Worm (Caenorhabditis elegans) whole organism, L2 larva: Measurements from ENCODE around the gene pkc-2.
A peak's percentile ranks its signal among the peaks of the same experiment; 100 is the strongest.

ENCODE experiments used
- C34F6.9 ChIP-seq: fragments of 150-350 bp; optimal IDR thresholded peaks from 2 replicates; lab custom pipeline; 2014; ENCODE audit warnings: missing biosample characterization, missing genetic modification characterization
- F13H6.1 ChIP-seq: sonication (generic microtip); optimal IDR thresholded peaks from 2 replicates; lab custom pipeline; 2016; ENCODE audit warnings: missing genetic modification characterization, missing compliant biosample characterization
- R02D3.7 ChIP-seq: fragments of 150-350 bp; optimal IDR thresholded peaks from 2 replicates; lab custom pipeline; 2014; ENCODE audit warnings: missing biosample characterization, missing genetic modification characterization
- Y55F3AM.14 ChIP-seq: fragments of 200-800 bp; sonication (Bioruptor generic); optimal IDR thresholded peaks from 2 replicates; lab custom pipeline; 2018; ENCODE audit warnings: mild to moderate bottlenecking, missing genetic modification characterization, missing compliant biosample characterization
- ZK546.5 ChIP-seq: sonication (generic microtip); optimal IDR thresholded peaks from 2 replicates; lab custom pipeline; 2017; ENCODE audit warnings: missing biosample characterization, missing genetic modification characterization
- alr-1 ChIP-seq: fragments of 150-350 bp; optimal IDR thresholded peaks from 2 replicates; lab custom pipeline; 2014; ENCODE audit warnings: missing biosample characterization, missing genetic modification characterization
- ceh-82 ChIP-seq: fragments of 150-350 bp; optimal IDR thresholded peaks from 2 replicates; lab custom pipeline; 2014; ENCODE audit warnings: missing biosample characterization, missing genetic modification characterization
- crh-2 ChIP-seq: sonication (generic microtip); optimal IDR thresholded peaks from 2 replicates; lab custom pipeline; 2017; ENCODE audit warnings: missing biosample characterization, missing genetic modification characterization
- egl-27 ChIP-seq: sonication (generic microtip); optimal IDR thresholded peaks from 3 replicates; lab custom pipeline; 2017; ENCODE audit warnings: missing biosample characterization, missing genetic modification reagents, missing genetic modification characterization
- elt-3 ChIP-seq: sonication (generic microtip); optimal IDR thresholded peaks from 2 replicates; lab custom pipeline; 2017; ENCODE audit warnings: missing biosample characterization, missing genetic modification characterization
- fos-1 ChIP-seq: fragments of 150-350 bp; optimal IDR thresholded peaks from 2 replicates; lab custom pipeline; 2014; ENCODE audit warnings: missing biosample characterization, missing genetic modification characterization
- gmeb-1 ChIP-seq: fragments of 150-350 bp; optimal IDR thresholded peaks from 2 replicates; lab custom pipeline; 2014; ENCODE audit warnings: missing biosample characterization, missing genetic modification characterization
- lin-11 ChIP-seq: fragments of 150-350 bp; sonication (generic microtip); optimal IDR thresholded peaks from 2 replicates; lab custom pipeline; 2014; ENCODE audit warnings: missing biosample characterization, missing genetic modification characterization, inconsistent platforms, mixed read lengths
- lin-13 ChIP-seq: fragments of 150-350 bp; optimal IDR thresholded peaks from 2 replicates; lab custom pipeline; 2014; ENCODE audit warnings: missing biosample characterization, missing genetic modification reagents, missing genetic modification characterization
- lin-39 ChIP-seq: fragments of 150-350 bp; optimal IDR thresholded peaks from 2 replicates; lab custom pipeline; 2014; ENCODE audit warnings: missing biosample characterization, missing genetic modification reagents, missing genetic modification characterization
- lsy-2 ChIP-seq, 2 experiments: fragments of 150-350 bp in 1 of 2; sonication (generic microtip) in 1 of 2; optimal IDR thresholded peaks; 2 replicates each; lab custom pipeline; 2014 to 2017; ENCODE audit warnings: missing biosample characterization in 2 of 2, missing genetic modification characterization in 2 of 2
- mab-5 ChIP-seq: fragments of 150-350 bp; optimal IDR thresholded peaks from 2 replicates; lab custom pipeline; 2014; ENCODE audit warnings: missing biosample characterization, missing genetic modification characterization
- mbf-1 ChIP-seq: sonication (generic microtip); optimal IDR thresholded peaks from 2 replicates; lab custom pipeline; 2017; ENCODE audit warnings: missing biosample characterization, missing genetic modification characterization
- mdl-1 ChIP-seq, 2 experiments: fragments of 150-350 bp in 1 of 2; sonication (generic microtip) in 1 of 2; optimal IDR thresholded peaks; 2 replicates each; lab custom pipeline; 2017; ENCODE audit warnings: missing biosample characterization in 2 of 2, missing genetic modification characterization in 2 of 2
- nhr-10 ChIP-seq: sonication (generic microtip); optimal IDR thresholded peaks from 2 replicates; lab custom pipeline; 2017; ENCODE audit warnings: missing biosample characterization, missing genetic modification characterization
- nhr-11 ChIP-seq: fragments of 150-350 bp; optimal IDR thresholded peaks from 2 replicates; lab custom pipeline; 2014; ENCODE audit warnings: missing biosample characterization, missing genetic modification characterization
- nhr-129 ChIP-seq: fragments of 150-350 bp; optimal IDR thresholded peaks from 2 replicates; lab custom pipeline; 2014; ENCODE audit warnings: missing biosample characterization, missing genetic modification characterization
- nhr-21 ChIP-seq: fragments of 150-350 bp; optimal IDR thresholded peaks from 2 replicates; lab custom pipeline; 2014; ENCODE audit warnings: missing biosample characterization, missing genetic modification characterization
- nhr-25 ChIP-seq: fragments of 150-350 bp; sonication (generic microtip); optimal IDR thresholded peaks from 3 replicates; lab custom pipeline; 2014; ENCODE audit warnings: missing biosample characterization, missing genetic modification characterization
- nhr-6 ChIP-seq: fragments of 150-350 bp; optimal IDR thresholded peaks from 2 replicates; lab custom pipeline; 2014; ENCODE audit warnings: missing biosample characterization, missing genetic modification characterization
- nhr-77 ChIP-seq: fragments of 150-350 bp; optimal IDR thresholded peaks from 2 replicates; lab custom pipeline; 2014; ENCODE audit warnings: missing biosample characterization, missing genetic modification characterization
- sem-4 ChIP-seq: fragments of 150-350 bp; optimal IDR thresholded peaks from 2 replicates; lab custom pipeline; 2014; ENCODE audit warnings: missing biosample characterization, missing genetic modification reagents, missing genetic modification characterization
- skn-1 ChIP-seq: sonication (generic microtip); optimal IDR thresholded peaks from 2 replicates; lab custom pipeline; 2017; ENCODE audit warnings: missing biosample characterization, missing genetic modification characterization
- sma-9 ChIP-seq, 2 experiments: fragments of 150-350 bp in 1 of 2; sonication (generic microtip) in 1 of 2; optimal IDR thresholded peaks; 2 replicates each; lab custom pipeline; 2014 to 2016; ENCODE audit warnings: missing genetic modification characterization in 2 of 2, mild to moderate bottlenecking in 1 of 2, missing biosample characterization in 1 of 2, missing compliant biosample characterization in 1 of 2, missing genetic modification reagents in 1 of 2, moderate library complexity in 1 of 2
- snpc-4 ChIP-seq: fragments of 150-350 bp; optimal IDR thresholded peaks from 2 replicates; lab custom pipeline; 2014; ENCODE audit warnings: missing biosample characterization, missing genetic modification characterization
- unc-39 ChIP-seq: fragments of 150-350 bp; optimal IDR thresholded peaks from 2 replicates; lab custom pipeline; 2014; ENCODE audit warnings: missing biosample characterization, missing genetic modification characterization
- unc-55 ChIP-seq: fragments of 150-350 bp; sonication (generic microtip); optimal IDR thresholded peaks from 3 replicates; lab custom pipeline; 2014; ENCODE audit warnings: missing biosample characterization, missing genetic modification reagents, missing genetic modification characterization
- unc-62 ChIP-seq: fragments of 150-350 bp; optimal IDR thresholded peaks from 2 replicates; lab custom pipeline; 2014; ENCODE audit warnings: missing biosample characterization, missing genetic modification reagents, missing genetic modification characterization
- zag-1 ChIP-seq: fragments of 150-350 bp; optimal IDR thresholded peaks from 2 replicates; lab custom pipeline; 2014; ENCODE audit warnings: missing biosample characterization, missing genetic modification characterization
- ztf-11 ChIP-seq: sonication (generic microtip); optimal IDR thresholded peaks from 2 replicates; lab custom pipeline; 2017; ENCODE audit warnings: missing biosample characterization, missing genetic modification characterization
- ztf-4 ChIP-seq: fragments of 150-350 bp; optimal IDR thresholded peaks from 2 replicates; lab custom pipeline; 2014; ENCODE audit warnings: missing biosample characterization, missing genetic modification characterization

pkc-2 gene

ce11 chrX:9364501-9364900 is at the start of gene pkc-2:
TSS of gene pkc-2 (plus strand) at chrX:9364818.
- no peak for TF ChIP-seq nhr-11
- TF ChIP-seq ztf-4 (tag; lab: Kevin White, UChicago): no peak
- TF ChIP-seq nhr-21 (tag; lab: Kevin White, UChicago): no peak
- no peak for TF ChIP-seq lin-11 (tag; lab: Kevin White, UChicago)
- no peak for TF ChIP-seq nhr-10 (tag; lab: Kevin White, UChicago)
- no peak for TF ChIP-seq Y55F3AM.14
- no peak for TF ChIP-seq ztf-11 (tag; lab: Kevin White, UChicago)
- TF ChIP-seq mab-5 (tag; lab: Kevin White, UChicago): no peak
- TF ChIP-seq sma-9 (GFP tag; optimal IDR thresholded peaks at IDR 0.05; lab: Kevin White, UChicago): no peak
- TF ChIP-seq sma-9 (tag; optimal IDR thresholded peaks at IDR 0.05; lab: Kevin White, UChicago): no peak
- TF ChIP-seq egl-27 (tag; lab: Kevin White, UChicago): no peak
- no peak for TF ChIP-seq skn-1 (tag; lab: Kevin White, UChicago)
- no peak for TF ChIP-seq nhr-77

- TF ChIP-seq ztf-11 (tag; lab: Kevin White, UChicago) (no peak), ztf-4 (tag; lab: Kevin White, UChicago) (no peak), mdl-1 (tag; optimal IDR thresholded peaks at IDR 0.05; lab: Kevin White, UChicago) (no peak), ZK546.5 (tag; lab: Kevin White, UChicago) (no peak), C34F6.9 (no peak), nhr-11 (no peak), alr-1 (no peak)
- TF ChIP-seq, all 48 proteins: peak for 0
Observed at ce11 chrX:9319080-9319479, 45.5 kb upstream of the pkc-2 start, which contains the start of gene npr-7. TSS of gene npr-7 (minus strand) at chrX:9319180.

ce11 chrX:9324962-9325361 is 39.7 kb upstream of the pkc-2 start:
- TF ChIP-seq lin-39 (tag; lab: Kevin White, UChicago): no peak

ce11 chrX:9330721-9331212 is 33.9 kb upstream of the pkc-2 start, which contains the start of gene T20B5.2:
TSS of gene T20B5.2 (plus strand) at chrX:9331162.
- TF ChIP-seq nhr-6: no peak
- TF ChIP-seq mbf-1 (tag; lab: Kevin White, UChicago): no peak
- no peak for TF ChIP-seq ztf-4 (tag; lab: Kevin White, UChicago)
- TF ChIP-seq F13H6.1: peak; percentile 77
- no peak for TF ChIP-seq lin-11 (tag; lab: Kevin White, UChicago)
- TF ChIP-seq nhr-129 (tag; lab: Kevin White, UChicago): peak; percentile 14

ce11 chrX:9336227-9336626 is 28.4 kb upstream of the pkc-2 start:
- TF ChIP-seq unc-62 (GFP tag; lab: Kevin White, UChicago): no peak
- no peak for TF ChIP-seq lsy-2 (tag; optimal IDR thresholded peaks at IDR 0.05; lab: Kevin White, UChicago)
- no peak for TF ChIP-seq nhr-6
- no peak for TF ChIP-seq unc-55
- TF ChIP-seq fos-1 (tag; lab: Kevin White, UChicago): no peak
- TF ChIP-seq nhr-129 (tag; lab: Kevin White, UChicago): no peak
- no peak for TF ChIP-seq nhr-10 (tag; lab: Kevin White, UChicago)
- no peak for TF ChIP-seq nhr-25 (tag; lab: Kevin White, UChicago)

ce11 chrX:9337832-9338231 is 26.8 kb upstream of the pkc-2 start:
- peak; percentile 5 for TF ChIP-seq nhr-21 (tag; lab: Kevin White, UChicago)
- TF ChIP-seq F13H6.1: peak; percentile 55
- TF ChIP-seq nhr-6: no peak
- TF ChIP-seq snpc-4 (tag; lab: Kevin White, UChicago): peak; percentile 8
- TF ChIP-seq egl-27 (tag; lab: Kevin White, UChicago): peak; percentile 55
- no peak for TF ChIP-seq R02D3.7 (tag; lab: Kevin White, UChicago)
- TF ChIP-seq ceh-82 (tag; lab: Kevin White, UChicago): peak; percentile 44
- TF ChIP-seq nhr-25 (tag; lab: Kevin White, UChicago): no peak
- peak; percentile 67 for TF ChIP-seq lin-13
- TF ChIP-seq fos-1 (tag; lab: Kevin White, UChicago): peak; percentile 41
- TF ChIP-seq zag-1 (tag; lab: Kevin White, UChicago): peak; percentile 74
- peak; percentile 17 for TF ChIP-seq sma-9 (GFP tag; optimal IDR thresholded peaks at IDR 0.05; lab: Kevin White, UChicago)
- TF ChIP-seq sma-9 (tag; optimal IDR thresholded peaks at IDR 0.05; lab: Kevin White, UChicago): no peak
- TF ChIP-seq unc-55: peak; percentile 91
- TF ChIP-seq lin-11 (tag; lab: Kevin White, UChicago): peak; percentile 38
- peak in 1 of 2 experiments; percentile 65 for TF ChIP-seq mdl-1 (tag; optimal IDR thresholded peaks at IDR 0.05; lab: Kevin White, UChicago)
- no peak for TF ChIP-seq lin-39 (tag; lab: Kevin White, UChicago)
- TF ChIP-seq unc-39 (tag; lab: Kevin White, UChicago): peak; percentile 14
- TF ChIP-seq Y55F3AM.14: peak; percentile 69
- peak; percentile 76 for TF ChIP-seq mab-5 (tag; lab: Kevin White, UChicago)
- TF ChIP-seq crh-2 (tag; lab: Kevin White, UChicago): peak; percentile 61
- TF ChIP-seq nhr-129 (tag; lab: Kevin White, UChicago): peak; percentile 81
- TF ChIP-seq sem-4: peak; percentile 5
- TF ChIP-seq C34F6.9: peak; percentile 75
- no peak for TF ChIP-seq elt-3 (tag; lab: Kevin White, UChicago)
- TF ChIP-seq gmeb-1 (tag; lab: Kevin White, UChicago): peak; percentile 21
- no peak for TF ChIP-seq alr-1
- peak; percentile 54 to 63 for TF ChIP-seq lsy-2 (tag; optimal IDR thresholded peaks at IDR 0.05; lab: Kevin White, UChicago)
- peak; percentile 28 for TF ChIP-seq ztf-4 (tag; lab: Kevin White, UChicago)
